Comparison of ENCODE assay signal across 2 fruit fly cellular contexts in genomic region chr3R:6688160-6688559, dm6.
A peak's percentile ranks its signal among the peaks of the same experiment; 100 is the strongest.
TF ChIP-seq lines count a peak whose summit lies in the region.

No protein-coding gene starts in this region.

- no peak for TF ChIP-seq CTCF in whole organism, embryonic (GFP tag; optimal IDR thresholded peaks at IDR 0.05; lab: Kevin White, UChicago)

TF ChIP-seq in whole organism, embryonic, 481 proteins besides CTCF, POLR2A, EP300 and RAD21:
- TF ChIP-seq disco-r (GFP tag; optimal IDR thresholded peaks at IDR 0.05; lab: Kevin White, UChicago) = no peak
- no peak for TF ChIP-seq row (GFP tag; IDR thresholded peaks at IDR 0.05; lab: Robert Waterston, UW)
- TF ChIP-seq sna (GFP tag; IDR thresholded peaks at IDR 0.05; lab: Robert Waterston, UW; ENCODE audit: partially characterized antibody) = no peak
- peak; percentile 78 for TF ChIP-seq Blimp-1 (GFP tag; optimal IDR thresholded peaks at IDR 0.05; lab: Kevin White, UChicago)
- TF ChIP-seq mam (GFP tag; optimal IDR thresholded peaks at IDR 0.05; lab: Kevin White, UChicago) = no peak
- no peak for TF ChIP-seq CG4730 (GFP tag; IDR thresholded peaks at IDR 0.05; lab: Robert Waterston, UW)
TF ChIP-seq in whole organism, embryonic: peak in this region for 1.

TF ChIP-seq in whole organism, prepupa, 60 proteins besides CTCF, POLR2A, EP300 and RAD21:
- peak; percentile 4 for TF ChIP-seq Blimp-1 (GFP tag; optimal IDR thresholded peaks at IDR 0.05; lab: Kevin White, UChicago)
- TF ChIP-seq Eip78C (GFP tag; lab: Kevin White, UChicago) = peak; percentile 66
- TF ChIP-seq pdm3 (GFP tag; optimal IDR thresholded peaks at IDR 0.05; lab: Kevin White, UChicago) = no peak
- TF ChIP-seq Hr38 (GFP tag; optimal IDR thresholded peaks at IDR 0.05; lab: Kevin White, UChicago) = no peak

Comparison
In these comparisons a context has a peak if more than half of its experiments do, and no peak if none do; other contexts are left out.
1. Of the 7 proteins assayed by ChIP-seq in both whole organism, embryonic and whole organism, prepupa: peak only in whole organism, embryonic: none; only in whole organism, prepupa: none; in both: Blimp-1; in neither: 6.